Fruit fly (Drosophila melanogaster) whole organism, prepupa: ENCODE results near the gene Arf1.
A peak's percentile ranks its signal among the peaks of the same experiment; 100 is the strongest.

Source experiments
- CG10631 ChIP-seq: fragments of 200-800 bp; sonication (Bioruptor generic); optimal IDR thresholded peaks from 2 replicates; lab custom pipeline; 2016; ENCODE audit warnings: missing biosample characterization, missing genetic modification characterization
- CG10669 ChIP-seq: fragments of 200-800 bp; sonication (Bioruptor generic); optimal IDR thresholded peaks from 3 replicates; lab custom pipeline; 2018; ENCODE audit warnings: missing biosample characterization, mild to moderate bottlenecking, missing genetic modification characterization, moderate library complexity
- CG11902 ChIP-seq: fragments of 200-800 bp; sonication (Bioruptor generic); optimal IDR thresholded peaks from 3 replicates; lab custom pipeline; 2016; ENCODE audit warnings: missing biosample characterization, missing genetic modification characterization
- CG1621 ChIP-seq: fragments of 200-800 bp; sonication (Bioruptor generic); optimal IDR thresholded peaks from 3 replicates; lab custom pipeline; 2018; ENCODE audit warnings: missing biosample characterization, mild to moderate bottlenecking, missing genetic modification characterization
- CG16779 ChIP-seq: fragments of 200-800 bp; sonication (Bioruptor generic); optimal IDR thresholded peaks from 3 replicates; lab custom pipeline; 2017; ENCODE audit warnings: missing biosample characterization, mild to moderate bottlenecking, missing genetic modification characterization
- CG32006 ChIP-seq: fragments of 200-800 bp; sonication (Bioruptor generic); optimal IDR thresholded peaks from 3 replicates; lab custom pipeline; 2017; ENCODE audit warnings: missing biosample characterization, mild to moderate bottlenecking, missing genetic modification characterization
- CG6163 ChIP-seq: fragments of 200-800 bp; sonication (Bioruptor generic); IDR thresholded peaks from 3 replicates; pipeline ENCODE4 v1.3.6; 2022; ENCODE audit warnings: missing biosample characterization, missing genetic modification characterization
- CG6808 ChIP-seq: fragments of 200-800 bp; sonication (Bioruptor generic); optimal IDR thresholded peaks from 3 replicates; lab custom pipeline; 2017; ENCODE audit warnings: missing biosample characterization, missing genetic modification characterization, mild to moderate bottlenecking, moderate library complexity, missing genetic modification reagents
- CG8119 ChIP-seq: fragments of 200-800 bp; sonication (Bioruptor generic); IDR thresholded peaks from 3 replicates; pipeline ENCODE4 v1.3.6; 2022; ENCODE audit warnings: missing biosample characterization, missing genetic modification characterization
- CG8319 ChIP-seq: fragments of 200-800 bp; sonication (Bioruptor generic); optimal IDR thresholded peaks from 3 replicates; lab custom pipeline; 2016; ENCODE audit warnings: missing biosample characterization, missing genetic modification characterization
- CG8632 ChIP-seq: fragments of 200-800 bp; sonication (Bioruptor generic); optimal IDR thresholded peaks from 3 replicates; lab custom pipeline; 2016; ENCODE audit warnings: missing biosample characterization, missing genetic modification characterization
- CG9139 ChIP-seq: fragments of 200-800 bp; sonication (Bioruptor generic); optimal IDR thresholded peaks from 3 replicates; lab custom pipeline; 2017; ENCODE audit warnings: missing biosample characterization, mild to moderate bottlenecking, missing genetic modification characterization
- Eip75B ChIP-seq: fragments of 200-800 bp; sonication (Bioruptor generic); optimal IDR thresholded peaks from 3 replicates; lab custom pipeline; 2016; ENCODE audit warnings: missing biosample characterization, missing genetic modification characterization
- Eip78C ChIP-seq: fragments of 200-800 bp; sonication (Bioruptor generic); peaks from one replicate; lab custom pipeline; 2016; ENCODE audit warnings: missing biosample characterization, missing genetic modification characterization
- Ets21C ChIP-seq: fragments of 200-800 bp; sonication (Bioruptor generic); optimal IDR thresholded peaks from 3 replicates; lab custom pipeline; 2016; ENCODE audit warnings: missing biosample characterization, missing genetic modification characterization
- Ets96B ChIP-seq: fragments of 200-800 bp; optimal IDR thresholded peaks from 2 replicates; lab custom pipeline; 2019; ENCODE audit warnings: missing biosample characterization, mild to moderate bottlenecking, missing genetic modification characterization, moderate library complexity
- Gug ChIP-seq: fragments of 200-800 bp; sonication (Bioruptor generic); IDR thresholded peaks from 2 replicates; pipeline ENCODE4 v1.3.6; 2022; ENCODE audit warnings: missing biosample characterization, missing genetic modification characterization
- Hr38 ChIP-seq: sonication (Bioruptor generic); optimal IDR thresholded peaks from 2 replicates; lab custom pipeline; 2016; ENCODE audit warnings: missing biosample characterization, missing genetic modification characterization
- Hr39 ChIP-seq: fragments of 200-800 bp; sonication (Bioruptor generic); optimal IDR thresholded peaks from 2 replicates; lab custom pipeline; 2016; ENCODE audit warnings: missing biosample characterization, missing genetic modification characterization
- Hr4 ChIP-seq: fragments of 200-800 bp; sonication (Bioruptor generic); optimal IDR thresholded peaks from 3 replicates; lab custom pipeline; 2016; ENCODE audit warnings: missing biosample characterization, missing genetic modification characterization
- Met ChIP-seq: fragments of 200-800 bp; sonication (Bioruptor generic); optimal IDR thresholded peaks from 3 replicates; lab custom pipeline; 2016; ENCODE audit warnings: missing biosample characterization, missing genetic modification characterization
- OdsH ChIP-seq: fragments of 200-800 bp; sonication (Bioruptor generic); optimal IDR thresholded peaks from 3 replicates; lab custom pipeline; 2016; ENCODE audit warnings: missing biosample characterization, missing genetic modification characterization
- achi ChIP-seq: fragments of 200-800 bp; sonication (Bioruptor generic); optimal IDR thresholded peaks from 3 replicates; lab custom pipeline; 2016; ENCODE audit warnings: missing biosample characterization, missing genetic modification characterization
- acj6 ChIP-seq: fragments of 200-800 bp; sonication (Bioruptor generic); optimal IDR thresholded peaks from 3 replicates; lab custom pipeline; 2016; ENCODE audit warnings: missing biosample characterization, missing genetic modification characterization
- cyc ChIP-seq: fragments of 200-800 bp; sonication (Bioruptor generic); optimal IDR thresholded peaks from 3 replicates; lab custom pipeline; 2016; ENCODE audit warnings: missing biosample characterization, missing genetic modification characterization
- dac ChIP-seq: fragments of 200-800 bp; sonication (Bioruptor generic); optimal IDR thresholded peaks from 2 replicates; lab custom pipeline; 2017; ENCODE audit warnings: missing biosample characterization, mild to moderate bottlenecking, missing genetic modification characterization
- dsx ChIP-seq: fragments of 200-800 bp; optimal IDR thresholded peaks from 3 replicates; lab custom pipeline; 2019; ENCODE audit warnings: missing biosample characterization, mild to moderate bottlenecking, missing genetic modification characterization, moderate library complexity; ENCODE audit not compliant: poor library complexity, severe bottlenecking
- eg ChIP-seq: fragments of 200-800 bp; sonication (Bioruptor generic); IDR thresholded peaks from 3 replicates; pipeline ENCODE4 v1.3.6; 2022; ENCODE audit warnings: missing biosample characterization, missing genetic modification characterization
- esn ChIP-seq: fragments of 200-800 bp; sonication (Bioruptor generic); optimal IDR thresholded peaks from 2 replicates; lab custom pipeline; 2016; ENCODE audit warnings: missing biosample characterization, mild to moderate bottlenecking, missing genetic modification characterization, moderate library complexity
- net ChIP-seq: fragments of 200-800 bp; sonication (Bioruptor generic); optimal IDR thresholded peaks from 3 replicates; lab custom pipeline; 2016; ENCODE audit warnings: missing biosample characterization, missing genetic modification characterization
- salr ChIP-seq, 2 experiments: fragments of 200-800 bp; sonication (Bioruptor generic); optimal IDR thresholded peaks; 3 replicates each; lab custom pipeline; 2016 to 2018; ENCODE audit warnings: missing biosample characterization in 2 of 2, missing genetic modification characterization in 2 of 2, mild to moderate bottlenecking in 1 of 2
- ss ChIP-seq, 2 experiments: fragments of 200-800 bp; sonication (Bioruptor generic); optimal IDR thresholded peaks; 2 replicates in 1 of 2; 3 replicates in 1 of 2; lab custom pipeline; 2017 to 2018; ENCODE audit warnings: mild to moderate bottlenecking in 2 of 2, missing biosample characterization in 2 of 2, missing genetic modification characterization in 2 of 2, moderate library complexity in 1 of 2
- svp ChIP-seq: fragments of 200-800 bp; sonication (Bioruptor generic); peaks from one replicate; lab custom pipeline; 2016; ENCODE audit warnings: missing biosample characterization, missing genetic modification characterization
- topi ChIP-seq: fragments of 200-800 bp; sonication (Bioruptor generic); optimal IDR thresholded peaks from 3 replicates; lab custom pipeline; 2016; ENCODE audit warnings: missing biosample characterization, missing genetic modification characterization
- vri ChIP-seq: fragments of 200-800 bp; sonication (Bioruptor generic); optimal IDR thresholded peaks from 3 replicates; lab custom pipeline; 2016; ENCODE audit warnings: missing biosample characterization, mild to moderate bottlenecking, missing genetic modification characterization

The Arf1 gene

dm6 chr3L:22909914-22910541 is 38.0 kb upstream of the Arf1 start, which contains the start of gene CG12768 (continued):
- TF ChIP-seq Ets96B (tag; lab: Kevin White, UChicago) (peak; percentile 57), CG10631 (GFP tag; lab: Kevin White, UChicago) (peak; percentile 61), CG11902 (GFP tag; lab: Kevin White, UChicago) (no peak), Eip75B (GFP tag; lab: Kevin White, UChicago) (no peak), OdsH (peak; percentile 29), CG8119 (GFP tag; lab: Robert Waterston, UW) (no peak), esn (GFP tag; lab: Kevin White, UChicago) (peak; percentile 41), Hr39 (GFP tag; lab: Kevin White, UChicago) (peak; percentile 27), Met (peak; percentile 7), Gug (GFP tag; lab: Robert Waterston, UW) (no peak), CG9139 (no peak), topi (GFP tag; lab: Kevin White, UChicago) (peak; percentile 16), CG1621 (peak; percentile 15), CG6808 (GFP tag; lab: Kevin White, UChicago) (peak; percentile 58), CG8632 (GFP tag; lab: Kevin White, UChicago) (peak; percentile 37), Hr4 (GFP tag; lab: Kevin White, UChicago) (no peak)

dm6 chr3L:22909325-22909904 is 37.4 kb upstream of the Arf1 start:
- TF ChIP-seq dac (no peak), svp (GFP tag; lab: Kevin White, UChicago) (peak; percentile 70), Hr4 (GFP tag; lab: Kevin White, UChicago) (no peak), Eip78C (GFP tag; lab: Kevin White, UChicago) (peak; percentile 69), CG6163 (GFP tag; lab: Robert Waterston, UW) (0 out of 3 replicates have a peak, but pooled peaks have one; percentile 9), CG16779 (no peak), CG8319 (GFP tag; lab: Kevin White, UChicago) (no peak)

dm6 chr3L:22901612-22902011 is 29.6 kb upstream of the Arf1 start, which contains the start of gene BoYb:
Gene BoYb (plus strand): TSS chr3L:22901912.
- TF ChIP-seq Gug (GFP tag; lab: Robert Waterston, UW) (no peak), eg (no peak), CG8632 (GFP tag; lab: Kevin White, UChicago) (no peak), Hr39 (GFP tag; lab: Kevin White, UChicago) (no peak), salr (GFP tag; optimal IDR thresholded peaks at IDR 0.05; lab: Kevin White, UChicago) (no peak), achi (GFP tag; lab: Kevin White, UChicago) (no peak), net (no peak)

dm6 chr3L:22898444-22898843 is 26.4 kb upstream of the Arf1 start, which contains the start of gene CG11131:
Gene CG11131 (plus strand): TSS chr3L:22898744.
- TF ChIP-seq Eip75B (GFP tag; lab: Kevin White, UChicago) (no peak), salr (GFP tag; optimal IDR thresholded peaks at IDR 0.05; lab: Kevin White, UChicago) (no peak), Hr38 (GFP tag; lab: Kevin White, UChicago) (no peak), Gug (GFP tag; lab: Robert Waterston, UW) (no peak), acj6 (GFP tag; lab: Kevin White, UChicago) (no peak), vri (GFP tag; lab: Kevin White, UChicago) (no peak), CG1621 (no peak), ss (GFP tag; optimal IDR thresholded peaks at IDR 0.05; lab: Kevin White, UChicago) (no peak), topi (GFP tag; lab: Kevin White, UChicago) (no peak), cyc (GFP tag; lab: Kevin White, UChicago) (no peak), dsx (GFP tag; lab: Kevin White, UChicago) (no peak), CG32006 (GFP tag; lab: Kevin White, UChicago) (no peak), Met (no peak), Ets21C (GFP tag; lab: Kevin White, UChicago) (no peak), CG10669 (GFP tag; lab: Kevin White, UChicago) (no peak)
